Worm (Caenorhabditis elegans): ENCODE results near the gene C18D11.9.

Gene C18D11.9

DNA sequence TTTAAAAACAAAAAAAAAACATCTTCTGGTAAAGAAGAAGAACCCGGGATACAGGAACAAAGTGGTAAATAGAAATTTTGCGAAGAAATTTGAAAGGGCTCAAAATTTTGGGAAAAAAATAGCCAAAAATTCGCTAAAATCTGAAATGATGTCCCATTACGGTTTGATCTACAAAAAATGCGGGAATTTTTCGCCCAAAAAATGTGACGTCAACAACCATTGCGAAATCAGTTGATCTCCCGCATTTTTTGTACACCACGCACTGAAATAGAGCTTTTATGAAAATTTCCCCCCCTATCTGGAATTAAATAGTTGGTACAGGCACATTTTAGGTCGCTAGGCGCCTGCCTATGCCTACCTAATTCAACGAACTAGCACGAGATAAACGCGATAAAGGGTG is 40.7 kb downstream of the C18D11.9 start:
- no peak for TF ChIP-seq ztf-23 (GFP tag; IDR thresholded peaks at IDR 0.05)
- TF ChIP-seq flt-1 (GFP tag; IDR thresholded peaks at IDR 0.05), result no peak
- TF ChIP-seq T22C8.4 (GFP tag; IDR thresholded peaks at IDR 0.05), result no peak
- TF ChIP-seq ref-1 (GFP tag; conservative IDR thresholded peaks at IDR 0.05), result no peak
- no peak for TF ChIP-seq klf-2 (GFP tag; conservative IDR thresholded peaks at IDR 0.05)
- TF ChIP-seq med-1 (GFP tag; optimal IDR thresholded peaks at IDR 0.05; ENCODE audit: insufficient read depth), result no peak
- TF ChIP-seq tab-1 (GFP tag; IDR thresholded peaks at IDR 0.05), result no peak
- TF ChIP-seq cog-1 (tag; optimal IDR thresholded peaks at IDR 0.05), result no peak
- TF ChIP-seq ztf-29 (GFP tag; IDR thresholded peaks at IDR 0.05), result no peak

DNA sequence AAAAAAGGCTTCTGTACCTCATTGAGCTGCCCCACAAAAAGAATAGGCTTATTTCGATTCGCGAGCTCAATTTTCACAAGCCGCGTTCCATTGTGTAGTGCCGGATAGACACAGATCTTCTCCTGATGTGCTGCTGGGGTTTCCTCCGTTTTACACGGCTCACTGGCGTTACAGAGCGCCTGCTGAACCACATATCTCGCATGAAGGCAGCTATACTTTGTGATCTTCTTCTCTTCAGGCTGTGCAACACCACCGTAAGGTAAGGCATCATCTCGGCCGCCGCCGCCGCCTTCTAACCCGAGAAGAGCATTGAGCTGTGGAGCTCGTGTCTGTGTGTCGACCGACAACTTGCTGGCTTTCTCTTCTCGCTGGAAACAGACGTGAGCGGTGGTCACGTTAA is 44.6 kb downstream of the C18D11.9 start:
- TF ChIP-seq cog-1 (tag; optimal IDR thresholded peaks at IDR 0.05), result no peak
- TF ChIP-seq ref-1 (GFP tag; conservative IDR thresholded peaks at IDR 0.05), result no peak
- TF ChIP-seq tab-1 (GFP tag; IDR thresholded peaks at IDR 0.05), result no peak
- no peak for TF ChIP-seq T22C8.4 (GFP tag; IDR thresholded peaks at IDR 0.05)
- TF ChIP-seq med-1 (GFP tag; optimal IDR thresholded peaks at IDR 0.05; ENCODE audit: insufficient read depth), result no peak
- no peak for TF ChIP-seq flt-1 (GFP tag; IDR thresholded peaks at IDR 0.05)
- no peak for TF ChIP-seq klf-2 (GFP tag; conservative IDR thresholded peaks at IDR 0.05)
- no peak for TF ChIP-seq ztf-23 (GFP tag; IDR thresholded peaks at IDR 0.05)
- TF ChIP-seq ztf-29 (GFP tag; IDR thresholded peaks at IDR 0.05), result no peak

- no peak for TF ChIP-seq med-1 (GFP tag; optimal IDR thresholded peaks at IDR 0.05; ENCODE audit: insufficient read depth)
- no peak for TF ChIP-seq T22C8.4 (GFP tag; IDR thresholded peaks at IDR 0.05)
- no peak for TF ChIP-seq klf-2 (GFP tag; conservative IDR thresholded peaks at IDR 0.05)
- no peak for TF ChIP-seq tab-1 (GFP tag; IDR thresholded peaks at IDR 0.05)
These were observed 47.9 kb downstream of the C18D11.9 start for ce11 chrIII:11856852-11857251.

All from whole organism, midembryonic.